Worm (Caenorhabditis elegans): ENCODE results near the gene ctsa-3.1.

Gene ctsa-3.1

ce11 chrII:7239705-7240104 is 7.1 kb downstream of the ctsa-3.1 start:
- no peak for TF ChIP-seq cog-1 (tag; optimal IDR thresholded peaks at IDR 0.05)
- no peak for TF ChIP-seq ref-1 (GFP tag; conservative IDR thresholded peaks at IDR 0.05)
- no peak for TF ChIP-seq klf-2 (GFP tag; conservative IDR thresholded peaks at IDR 0.05)
- TF ChIP-seq T22C8.4 (GFP tag; IDR thresholded peaks at IDR 0.05) = no peak
- TF ChIP-seq tab-1 (GFP tag; IDR thresholded peaks at IDR 0.05) = no peak

ce11 chrII:7242754-7243153 is 10.1 kb downstream of the ctsa-3.1 start:
- TF ChIP-seq flt-1 (GFP tag; IDR thresholded peaks at IDR 0.05) (no peak), cog-1 (tag; optimal IDR thresholded peaks at IDR 0.05) (no peak), ref-1 (GFP tag; conservative IDR thresholded peaks at IDR 0.05) (no peak), T22C8.4 (GFP tag; IDR thresholded peaks at IDR 0.05) (no peak), ztf-23 (GFP tag; IDR thresholded peaks at IDR 0.05) (no peak), tab-1 (GFP tag; IDR thresholded peaks at IDR 0.05) (no peak), med-1 (GFP tag; optimal IDR thresholded peaks at IDR 0.05; ENCODE audit: insufficient read depth) (no peak), klf-2 (GFP tag; conservative IDR thresholded peaks at IDR 0.05) (no peak), ztf-29 (GFP tag; IDR thresholded peaks at IDR 0.05) (no peak)

- TF ChIP-seq flt-1 (GFP tag; IDR thresholded peaks at IDR 0.05) (no peak), T22C8.4 (GFP tag; IDR thresholded peaks at IDR 0.05) (no peak), klf-2 (GFP tag; conservative IDR thresholded peaks at IDR 0.05) (no peak), med-1 (GFP tag; optimal IDR thresholded peaks at IDR 0.05; ENCODE audit: insufficient read depth) (no peak), ref-1 (GFP tag; conservative IDR thresholded peaks at IDR 0.05) (no peak), ztf-23 (GFP tag; IDR thresholded peaks at IDR 0.05) (no peak), cog-1 (tag; optimal IDR thresholded peaks at IDR 0.05) (no peak), tab-1 (GFP tag; IDR thresholded peaks at IDR 0.05) (no peak), ztf-29 (GFP tag; IDR thresholded peaks at IDR 0.05) (no peak)
Measured at ce11 chrII:7245576-7245975, 12.9 kb downstream of the ctsa-3.1 start, which contains the start of gene skpo-3. Gene skpo-3 (plus strand): TSS chrII:7245876.

- TF ChIP-seq klf-2 (GFP tag; conservative IDR thresholded peaks at IDR 0.05) = no peak
- no peak for TF ChIP-seq ztf-29 (GFP tag; IDR thresholded peaks at IDR 0.05)
- no peak for TF ChIP-seq cog-1 (tag; optimal IDR thresholded peaks at IDR 0.05)
- no peak for TF ChIP-seq flt-1 (GFP tag; IDR thresholded peaks at IDR 0.05)
- no peak for TF ChIP-seq tab-1 (GFP tag; IDR thresholded peaks at IDR 0.05)
- TF ChIP-seq ztf-23 (GFP tag; IDR thresholded peaks at IDR 0.05) = no peak
- no peak for TF ChIP-seq med-1 (GFP tag; optimal IDR thresholded peaks at IDR 0.05; ENCODE audit: insufficient read depth)
- no peak for TF ChIP-seq T22C8.4 (GFP tag; IDR thresholded peaks at IDR 0.05)
- no peak for TF ChIP-seq ref-1 (GFP tag; conservative IDR thresholded peaks at IDR 0.05)
Measured at ce11 chrII:7251978-7252377, 19.3 kb downstream of the ctsa-3.1 start, which contains the start of the genes prx-13 and ada-2. Gene prx-13 (minus strand): TSS chrII:7252015. Gene ada-2 (plus strand): TSS chrII:7252259.

ce11 chrII:7253073-7253472 is 20.4 kb downstream of the ctsa-3.1 start, which contains the start of gene lsm-4:
Gene lsm-4 (minus strand): TSS chrII:7253163.
- TF ChIP-seq T22C8.4 (GFP tag; IDR thresholded peaks at IDR 0.05) = no peak

ce11 chrII:7255614-7256162 is 23.0 kb downstream of the ctsa-3.1 start, which contains the start of gene F32A5.8:
Gene F32A5.8 (plus strand): TSS chrII:7256112.
- TF ChIP-seq flt-1 (GFP tag; IDR thresholded peaks at IDR 0.05) (no peak), ztf-29 (GFP tag; IDR thresholded peaks at IDR 0.05) (no peak), cog-1 (tag; optimal IDR thresholded peaks at IDR 0.05) (no peak), tab-1 (GFP tag; IDR thresholded peaks at IDR 0.05) (no peak), ztf-23 (GFP tag; IDR thresholded peaks at IDR 0.05) (no peak), klf-2 (GFP tag; conservative IDR thresholded peaks at IDR 0.05) (no peak), ref-1 (GFP tag; conservative IDR thresholded peaks at IDR 0.05) (no peak), T22C8.4 (GFP tag; IDR thresholded peaks at IDR 0.05) (no peak), med-1 (GFP tag; optimal IDR thresholded peaks at IDR 0.05; ENCODE audit: insufficient read depth) (no peak)

- TF ChIP-seq tab-1 (GFP tag; IDR thresholded peaks at IDR 0.05) (no peak), T22C8.4 (GFP tag; IDR thresholded peaks at IDR 0.05) (no peak), klf-2 (GFP tag; conservative IDR thresholded peaks at IDR 0.05) (no peak), med-1 (GFP tag; optimal IDR thresholded peaks at IDR 0.05; ENCODE audit: insufficient read depth) (no peak), ref-1 (GFP tag; conservative IDR thresholded peaks at IDR 0.05) (no peak), ztf-23 (GFP tag; IDR thresholded peaks at IDR 0.05) (no peak), ztf-29 (GFP tag; IDR thresholded peaks at IDR 0.05) (no peak), cog-1 (tag; optimal IDR thresholded peaks at IDR 0.05) (no peak), flt-1 (GFP tag; IDR thresholded peaks at IDR 0.05) (no peak)
Measured at ce11 chrII:7261854-7262253, 29.2 kb downstream of the ctsa-3.1 start, which contains the start of gene C30G12.4. Gene C30G12.4 (plus strand): TSS chrII:7262154.

- TF ChIP-seq ztf-29 (GFP tag; IDR thresholded peaks at IDR 0.05) = no peak
Measured at ce11 chrII:7264675-7265074, 32.0 kb downstream of the ctsa-3.1 start.

ce11 chrII:7269783-7270182 is 37.1 kb downstream of the ctsa-3.1 start:
- no peak for TF ChIP-seq med-1 (GFP tag; optimal IDR thresholded peaks at IDR 0.05; ENCODE audit: insufficient read depth)
- no peak for TF ChIP-seq tab-1 (GFP tag; IDR thresholded peaks at IDR 0.05)
- no peak for TF ChIP-seq flt-1 (GFP tag; IDR thresholded peaks at IDR 0.05)
- TF ChIP-seq cog-1 (tag; optimal IDR thresholded peaks at IDR 0.05) = no peak
- TF ChIP-seq ref-1 (GFP tag; conservative IDR thresholded peaks at IDR 0.05) = no peak
- no peak for TF ChIP-seq klf-2 (GFP tag; conservative IDR thresholded peaks at IDR 0.05)
- no peak for TF ChIP-seq T22C8.4 (GFP tag; IDR thresholded peaks at IDR 0.05)
- no peak for TF ChIP-seq ztf-29 (GFP tag; IDR thresholded peaks at IDR 0.05)
- TF ChIP-seq ztf-23 (GFP tag; IDR thresholded peaks at IDR 0.05) = no peak

ce11 chrII:7272513-7272912 is 39.9 kb downstream of the ctsa-3.1 start:
- TF ChIP-seq flt-1 (GFP tag; IDR thresholded peaks at IDR 0.05) = no peak
- TF ChIP-seq ztf-23 (GFP tag; IDR thresholded peaks at IDR 0.05) = no peak
- no peak for TF ChIP-seq ztf-29 (GFP tag; IDR thresholded peaks at IDR 0.05)
- no peak for TF ChIP-seq tab-1 (GFP tag; IDR thresholded peaks at IDR 0.05)
- TF ChIP-seq T22C8.4 (GFP tag; IDR thresholded peaks at IDR 0.05) = no peak
- TF ChIP-seq cog-1 (tag; optimal IDR thresholded peaks at IDR 0.05) = no peak
- TF ChIP-seq klf-2 (GFP tag; conservative IDR thresholded peaks at IDR 0.05) = no peak
- no peak for TF ChIP-seq med-1 (GFP tag; optimal IDR thresholded peaks at IDR 0.05; ENCODE audit: insufficient read depth)
- TF ChIP-seq ref-1 (GFP tag; conservative IDR thresholded peaks at IDR 0.05) = no peak
